Fruit fly (Drosophila melanogaster) whole organism, adult: ENCODE data around the gene Cpr92F.

Experiments used
- CG11617 ChIP-seq: fragments of 200-800 bp; sonication (Bioruptor generic); optimal IDR thresholded peaks from 2 replicates; lab custom pipeline; 2017; ENCODE audit warnings: mild to moderate bottlenecking, missing biosample characterization, missing genetic modification reagents, missing genetic modification characterization
- CG12768 ChIP-seq: fragments of 200-800 bp; sonication (Bioruptor generic); optimal IDR thresholded peaks from 2 replicates; lab custom pipeline; 2017; ENCODE audit warnings: missing biosample characterization, missing genetic modification characterization, mild to moderate bottlenecking, moderate library complexity, missing genetic modification reagents
- CG14711 ChIP-seq: fragments of 200-800 bp; sonication (Bioruptor generic); optimal IDR thresholded peaks from 2 replicates; lab custom pipeline; 2018; ENCODE audit warnings: missing biosample characterization, mild to moderate bottlenecking, missing genetic modification characterization, moderate library complexity
- CG1620 ChIP-seq: fragments of 200-800 bp; sonication (Bioruptor generic); optimal IDR thresholded peaks from 2 replicates; lab custom pipeline; 2016; ENCODE audit warnings: missing biosample characterization, missing genetic modification characterization
- CG33017 ChIP-seq: fragments of 200-800 bp; sonication (Bioruptor generic); optimal IDR thresholded peaks from 2 replicates; lab custom pipeline; 2018; ENCODE audit warnings: missing biosample characterization, mild to moderate bottlenecking, missing genetic modification characterization, moderate library complexity
- CG5204 ChIP-seq: fragments of 200-800 bp; sonication (Bioruptor generic); optimal IDR thresholded peaks from 2 replicates; lab custom pipeline; 2016; ENCODE audit warnings: missing biosample characterization, missing genetic modification characterization
- Crg-1 ChIP-seq: fragments of 200-800 bp; sonication (Bioruptor generic); optimal IDR thresholded peaks from 2 replicates; lab custom pipeline; 2016; ENCODE audit warnings: missing biosample characterization, missing genetic modification characterization
- bab1 ChIP-seq: fragments of 200-800 bp; sonication (Bioruptor generic); optimal IDR thresholded peaks from 3 replicates; lab custom pipeline; 2019; ENCODE audit warnings: missing biosample characterization, mild to moderate bottlenecking, missing genetic modification characterization, moderate library complexity
- cic ChIP-seq: fragments of 200-800 bp; sonication (Bioruptor generic); optimal IDR thresholded peaks from 2 replicates; lab custom pipeline; 2017; ENCODE audit warnings: missing biosample characterization, mild to moderate bottlenecking, missing genetic modification characterization, moderate library complexity
- cnc ChIP-seq, 2 experiments: fragments of >200 bp; optimal IDR thresholded peaks; 2 replicates each; lab custom pipeline; 2017
- kay ChIP-seq: fragments of 200-800 bp; sonication (Bioruptor generic); peaks from one replicate; lab custom pipeline; 2016; ENCODE audit warnings: missing biosample characterization, missing genetic modification characterization, borderline replicate concordance
- pad ChIP-seq: fragments of 200-800 bp; sonication (Bioruptor generic); optimal IDR thresholded peaks from 3 replicates; lab custom pipeline; 2017; ENCODE audit warnings: missing biosample characterization, missing genetic modification characterization, mild to moderate bottlenecking, moderate library complexity, missing genetic modification reagents
- tj ChIP-seq: fragments of 200-800 bp; sonication (Bioruptor generic); optimal IDR thresholded peaks from 3 replicates; lab custom pipeline; 2017; ENCODE audit warnings: missing biosample characterization, mild to moderate bottlenecking, missing genetic modification characterization, moderate library complexity
- toe ChIP-seq: fragments of 200-800 bp; sonication (Bioruptor generic); optimal IDR thresholded peaks from 2 replicates; lab custom pipeline; 2016; ENCODE audit warnings: missing biosample characterization, missing genetic modification characterization

DNA sequence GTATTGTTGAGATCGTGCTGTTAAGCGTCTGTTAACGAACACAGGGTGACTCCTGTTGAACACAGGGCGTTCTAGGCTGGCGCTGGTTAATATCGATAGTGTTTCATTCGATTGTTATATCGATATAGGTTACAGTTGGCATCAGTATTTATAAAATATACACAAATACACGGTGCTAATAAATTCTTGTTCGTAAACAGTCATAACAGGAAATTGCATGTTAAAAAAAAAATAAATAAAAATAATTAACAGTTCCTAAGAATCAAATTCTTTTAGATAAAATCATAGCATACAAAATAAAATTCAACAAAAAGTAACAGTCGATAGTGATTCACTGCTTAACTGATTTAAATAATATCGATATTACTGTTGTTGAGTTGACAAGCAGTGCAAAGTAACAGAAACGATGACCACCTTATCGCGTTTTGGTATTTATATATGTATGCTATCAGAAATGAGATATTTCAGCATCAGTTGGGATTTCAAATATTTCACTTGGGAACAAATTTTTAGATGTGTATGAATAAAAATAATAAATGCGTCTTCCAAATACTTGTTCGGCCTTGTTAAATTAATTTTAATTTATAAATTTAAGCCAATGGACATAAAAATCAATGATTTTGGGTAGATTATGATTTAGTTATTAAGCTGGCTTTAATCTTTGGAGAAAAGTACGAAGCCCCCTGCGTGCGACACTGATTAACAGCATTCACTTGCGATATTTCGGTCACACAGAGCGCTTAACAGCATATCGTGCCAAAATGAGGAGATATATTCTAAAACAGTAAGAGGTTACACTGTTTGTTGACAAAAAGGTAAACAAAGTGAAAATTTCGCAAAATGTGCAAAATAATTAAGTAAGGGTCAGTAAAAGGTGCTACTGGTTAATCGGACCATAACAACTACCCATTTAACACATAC lies 34.4 kb upstream of the Cpr92F start, which contains the start of the genes Pi3K92E and Lrrk:
- TF ChIP-seq kay (GFP tag; lab: Kevin White, UChicago) = peak; percentile 11
- TF ChIP-seq Crg-1 (GFP tag; lab: Kevin White, UChicago) = peak; percentile 44
- TF ChIP-seq bab1 (GFP tag; lab: Kevin White, UChicago) = peak; percentile 77
- no peak for TF ChIP-seq pad (GFP tag; lab: Kevin White, UChicago)
- TF ChIP-seq CG5204 (GFP tag; lab: Kevin White, UChicago) = no peak
- no peak for TF ChIP-seq cic (GFP tag; lab: Kevin White, UChicago)
- TF ChIP-seq toe (GFP tag; lab: Kevin White, UChicago) = no peak
- TF ChIP-seq tj (GFP tag; lab: Kevin White, UChicago) = no peak
- no peak for TF ChIP-seq CG14711 (tag; lab: Kevin White, UChicago)
- no peak for TF ChIP-seq CG11617 (GFP tag; lab: Kevin White, UChicago)
- TF ChIP-seq CG1620 (GFP tag; lab: Kevin White, UChicago) = peak; percentile 51
- TF ChIP-seq cnc (optimal IDR thresholded peaks at IDR 0.05; lab: Kevin White, UChicago) = no peak
- TF ChIP-seq CG33017 (tag; lab: Kevin White, UChicago) = no peak
- no peak for TF ChIP-seq CG12768
